Fruit fly (Drosophila melanogaster) whole organism, embryonic: ENCODE data around the gene Cyp4g15.

Source experiments
- Antp ChIP-seq: fragments of 200-800 bp; sonication (Bioruptor generic); optimal IDR thresholded peaks from 3 replicates; lab custom pipeline; 2016; ENCODE audit warnings: missing biosample characterization, missing genetic modification characterization
- BtbVII ChIP-seq: fragments of 200-800 bp; sonication (Bioruptor generic); optimal IDR thresholded peaks from 3 replicates; lab custom pipeline; 2017; ENCODE audit warnings: missing biosample characterization, mild to moderate bottlenecking, missing genetic modification characterization
- CG10267 ChIP-seq: fragments of 200-800 bp; sonication (Bioruptor generic); optimal IDR thresholded peaks from 2 replicates; lab custom pipeline; 2018; ENCODE audit warnings: missing biosample characterization, mild to moderate bottlenecking, missing genetic modification characterization, moderate library complexity
- CG10543 ChIP-seq: fragments of 200-800 bp; sonication (Bioruptor generic); optimal IDR thresholded peaks from 3 replicates; lab custom pipeline; 2017; ENCODE audit warnings: missing biosample characterization, mild to moderate bottlenecking, missing genetic modification characterization, moderate library complexity
- CG10654 ChIP-seq: fragments of 200-800 bp; sonication (Bioruptor generic); optimal IDR thresholded peaks from 2 replicates; lab custom pipeline; 2016; ENCODE audit warnings: missing biosample characterization, missing genetic modification characterization
- CG10959 ChIP-seq: fragments of 200-800 bp; sonication (Bioruptor generic); IDR thresholded peaks from 2 replicates; pipeline ENCODE4 v1.3.6; 2022; ENCODE audit warnings: missing biosample characterization, missing genetic modification characterization
- CG11085 ChIP-seq: fragments of 200-800 bp; sonication (Bioruptor generic); IDR thresholded peaks from 2 replicates; pipeline ENCODE4 v1.3.6; 2022; ENCODE audit warnings: missing biosample characterization, missing genetic modification characterization
- CG12104 ChIP-seq: fragments of 200-800 bp; sonication (Bioruptor generic); optimal IDR thresholded peaks from 3 replicates; lab custom pipeline; 2016; ENCODE audit warnings: missing biosample characterization, missing genetic modification characterization
- CG12942 ChIP-seq: fragments of 200-800 bp; sonication (Bioruptor generic); optimal IDR thresholded peaks from 3 replicates; lab custom pipeline; 2016; ENCODE audit warnings: missing biosample characterization, missing genetic modification characterization
- CG13775 ChIP-seq: fragments of 200-800 bp; sonication (Bioruptor generic); optimal IDR thresholded peaks from 3 replicates; lab custom pipeline; 2017; ENCODE audit warnings: missing biosample characterization, mild to moderate bottlenecking, missing genetic modification characterization
- CG17186 ChIP-seq: fragments of 200-800 bp; sonication (Bioruptor generic); optimal IDR thresholded peaks from 3 replicates; lab custom pipeline; 2017; ENCODE audit warnings: missing biosample characterization, missing genetic modification reagents, missing genetic modification characterization
- CG2202 ChIP-seq: fragments of 200-800 bp; sonication (Bioruptor generic); optimal IDR thresholded peaks from 2 replicates; lab custom pipeline; 2018; ENCODE audit warnings: missing biosample characterization, mild to moderate bottlenecking, missing genetic modification characterization
- CG4730 ChIP-seq: fragments of 200-800 bp; sonication (Bioruptor generic); IDR thresholded peaks from 2 replicates; pipeline ENCODE4 v1.3.6; 2022; ENCODE audit warnings: missing biosample characterization, missing genetic modification characterization
- CG8478 ChIP-seq: fragments of >200 bp; optimal IDR thresholded peaks from 2 replicates; lab custom pipeline; 2018
- CHES-1-like ChIP-seq: fragments of 200-800 bp; sonication (Bioruptor generic); optimal IDR thresholded peaks from 2 replicates; lab custom pipeline; 2016; ENCODE audit warnings: missing biosample characterization, missing genetic modification characterization
- Elba2 ChIP-seq: fragments of 200-800 bp; sonication (Bioruptor generic); optimal IDR thresholded peaks from 3 replicates; lab custom pipeline; 2016; ENCODE audit warnings: missing biosample characterization, missing genetic modification characterization
- HmgZ ChIP-seq: fragments of 200-800 bp; sonication (Bioruptor generic); optimal IDR thresholded peaks from 2 replicates; lab custom pipeline; 2018; ENCODE audit warnings: missing biosample characterization, mild to moderate bottlenecking, missing genetic modification characterization
- Jarid2 ChIP-seq: fragments of 200-800 bp; sonication (Bioruptor generic); optimal IDR thresholded peaks from 3 replicates; lab custom pipeline; 2017; ENCODE audit warnings: mild to moderate bottlenecking, missing biosample characterization, missing genetic modification reagents, missing genetic modification characterization
- Kr ChIP-seq: fragments of 200-800 bp; sonication (Bioruptor generic); optimal IDR thresholded peaks from 2 replicates; lab custom pipeline; 2017; ENCODE audit warnings: missing biosample characterization, mild to moderate bottlenecking, missing genetic modification characterization
- MBD-R2 ChIP-seq: fragments of 200-800 bp; sonication (Bioruptor generic); IDR thresholded peaks from 2 replicates; pipeline ENCODE4 v1.3.6; 2022; ENCODE audit warnings: missing biosample characterization, missing genetic modification characterization
- Mes4 ChIP-seq: fragments of 200-800 bp; sonication (Bioruptor generic); optimal IDR thresholded peaks from 2 replicates; lab custom pipeline; 2016; ENCODE audit warnings: missing biosample characterization, missing genetic modification characterization
- NC2β ChIP-seq: fragments of 200-800 bp; sonication (Bioruptor generic); optimal IDR thresholded peaks from 2 replicates; lab custom pipeline; 2016; ENCODE audit warnings: missing biosample characterization, missing genetic modification characterization
- Nf-YA ChIP-seq: fragments of 200-800 bp; sonication (Bioruptor generic); IDR thresholded peaks from 2 replicates; pipeline ENCODE4 v1.3.6; 2022; ENCODE audit warnings: missing biosample characterization, missing genetic modification characterization
- Poxn ChIP-seq: fragments of 200-800 bp; sonication (Bioruptor generic); IDR thresholded peaks from 2 replicates; pipeline ENCODE4 v1.3.6; 2022; ENCODE audit warnings: missing biosample characterization, missing genetic modification characterization
- Ravus ChIP-seq: fragments of 200-800 bp; sonication (Bioruptor generic); IDR thresholded peaks from 2 replicates; pipeline ENCODE4 v1.3.6; 2022; ENCODE audit warnings: missing biosample characterization, missing genetic modification characterization
- Rfx ChIP-seq: fragments of 200-800 bp; sonication (Bioruptor generic); IDR thresholded peaks from 2 replicates; pipeline ENCODE4 v1.3.6; 2022; ENCODE audit warnings: missing biosample characterization, missing genetic modification characterization
- Xbp1 ChIP-seq: fragments of 200-800 bp; sonication (Bioruptor generic); optimal IDR thresholded peaks from 3 replicates; lab custom pipeline; 2016; ENCODE audit warnings: missing biosample characterization, mild to moderate bottlenecking, missing genetic modification characterization
- YL-1 ChIP-seq: fragments of 200-800 bp; sonication (Bioruptor generic); optimal IDR thresholded peaks from 3 replicates; lab custom pipeline; 2017; ENCODE audit warnings: missing biosample characterization, mild to moderate bottlenecking, missing genetic modification characterization
- bcd ChIP-seq: fragments of 200-800 bp; sonication (Bioruptor generic); optimal IDR thresholded peaks from 2 replicates; lab custom pipeline; 2017; ENCODE audit warnings: missing biosample characterization, mild to moderate bottlenecking, missing genetic modification characterization
- crc ChIP-seq: fragments of 200-800 bp; sonication (Bioruptor generic); optimal IDR thresholded peaks from 2 replicates; lab custom pipeline; 2016; ENCODE audit warnings: missing biosample characterization, missing genetic modification characterization
- en ChIP-seq: fragments of 200-800 bp; sonication (Bioruptor generic); optimal IDR thresholded peaks from 2 replicates; lab custom pipeline; 2016; ENCODE audit warnings: missing biosample characterization, missing genetic modification characterization
- fd102C ChIP-seq: fragments of 200-800 bp; sonication (Bioruptor generic); optimal IDR thresholded peaks from 2 replicates; lab custom pipeline; 2018; ENCODE audit warnings: missing biosample characterization, mild to moderate bottlenecking, missing genetic modification characterization, moderate library complexity
- gsb ChIP-seq: fragments of 200-800 bp; sonication (Bioruptor generic); IDR thresholded peaks from 2 replicates; pipeline ENCODE4 v1.3.6; 2022; ENCODE audit warnings: missing biosample characterization, missing genetic modification characterization
- gsb-n ChIP-seq: fragments of 200-800 bp; sonication (Bioruptor generic); optimal IDR thresholded peaks from 3 replicates; lab custom pipeline; 2018; ENCODE audit warnings: missing biosample characterization, mild to moderate bottlenecking, missing genetic modification characterization
- jigr1 ChIP-seq: fragments of 200-800 bp; sonication (Bioruptor generic); IDR thresholded peaks from 3 replicates; pipeline ENCODE4 v1.3.6; 2022; ENCODE audit warnings: missing biosample characterization, missing genetic modification characterization
- maf-S ChIP-seq: fragments of 200-800 bp; sonication (Bioruptor generic); optimal IDR thresholded peaks from 2 replicates; lab custom pipeline; 2016; ENCODE audit warnings: missing biosample characterization, missing genetic modification characterization
- nom ChIP-seq: fragments of 200-800 bp; sonication (Bioruptor generic); optimal IDR thresholded peaks from 2 replicates; lab custom pipeline; 2017; ENCODE audit warnings: missing biosample characterization, missing genetic modification characterization, mild to moderate bottlenecking, moderate library complexity, missing genetic modification reagents
- pb ChIP-seq: fragments of 200-800 bp; sonication (Bioruptor generic); optimal IDR thresholded peaks from 3 replicates; lab custom pipeline; 2016; ENCODE audit warnings: missing biosample characterization, missing genetic modification characterization
- pfk ChIP-seq: fragments of 200-800 bp; sonication (Bioruptor generic); optimal IDR thresholded peaks from 2 replicates; lab custom pipeline; 2018; ENCODE audit warnings: missing biosample characterization, mild to moderate bottlenecking, missing genetic modification characterization, moderate library complexity
- pho ChIP-seq: fragments of 200-800 bp; sonication (Bioruptor generic); optimal IDR thresholded peaks from 2 replicates; lab custom pipeline; 2016; ENCODE audit warnings: missing biosample characterization, missing genetic modification characterization
- ranshi ChIP-seq: fragments of 200-800 bp; sonication (Bioruptor generic); IDR thresholded peaks from 2 replicates; pipeline ENCODE4 v1.3.6; 2022; ENCODE audit warnings: missing biosample characterization, missing genetic modification characterization
- sens-2 ChIP-seq: fragments of 200-800 bp; sonication (Bioruptor generic); IDR thresholded peaks from 2 replicates; pipeline ENCODE4 v1.3.6; 2022; ENCODE audit warnings: missing biosample characterization, missing genetic modification characterization
- sim ChIP-seq: fragments of 200-800 bp; sonication (Bioruptor generic); IDR thresholded peaks from 2 replicates; pipeline ENCODE4 v1.3.6; 2022; ENCODE audit warnings: missing biosample characterization, missing genetic modification characterization
- slou ChIP-seq: fragments of 200-800 bp; sonication (Bioruptor generic); optimal IDR thresholded peaks from 3 replicates; lab custom pipeline; 2016; ENCODE audit warnings: missing biosample characterization, missing genetic modification characterization
- so ChIP-seq: fragments of 200-800 bp; sonication (Bioruptor generic); IDR thresholded peaks from 3 replicates; pipeline ENCODE4 v1.3.6; 2022; ENCODE audit warnings: missing biosample characterization, missing genetic modification characterization
- sob ChIP-seq: fragments of 200-800 bp; sonication (Bioruptor generic); IDR thresholded peaks from 2 replicates; pipeline ENCODE4 v1.3.6; 2022; ENCODE audit warnings: missing biosample characterization, missing genetic modification characterization
- tap ChIP-seq: fragments of 200-800 bp; optimal IDR thresholded peaks from 3 replicates; lab custom pipeline; 2019; ENCODE audit warnings: missing biosample characterization, mild to moderate bottlenecking, missing genetic modification characterization, moderate library complexity
- trh ChIP-seq: fragments of 200-800 bp; sonication (Bioruptor generic); optimal IDR thresholded peaks from 2 replicates; lab custom pipeline; 2016; ENCODE audit warnings: missing biosample characterization, missing genetic modification characterization
- usp ChIP-seq: fragments of >200 bp; optimal IDR thresholded peaks from 2 replicates; lab custom pipeline; 2017; ENCODE audit warnings: missing biosample characterization, missing genetic modification characterization
- vnd ChIP-seq: fragments of 200-800 bp; sonication (Bioruptor generic); IDR thresholded peaks from 3 replicates; pipeline ENCODE4 v1.3.6; 2022; ENCODE audit warnings: missing biosample characterization, missing genetic modification characterization; ENCODE audit not compliant: partially characterized antibody
- wek ChIP-seq: fragments of 200-800 bp; sonication (Bioruptor generic); optimal IDR thresholded peaks from 3 replicates; lab custom pipeline; 2018; ENCODE audit warnings: missing biosample characterization, mild to moderate bottlenecking, missing genetic modification characterization, moderate library complexity

Cyp4g15 gene

DNA sequence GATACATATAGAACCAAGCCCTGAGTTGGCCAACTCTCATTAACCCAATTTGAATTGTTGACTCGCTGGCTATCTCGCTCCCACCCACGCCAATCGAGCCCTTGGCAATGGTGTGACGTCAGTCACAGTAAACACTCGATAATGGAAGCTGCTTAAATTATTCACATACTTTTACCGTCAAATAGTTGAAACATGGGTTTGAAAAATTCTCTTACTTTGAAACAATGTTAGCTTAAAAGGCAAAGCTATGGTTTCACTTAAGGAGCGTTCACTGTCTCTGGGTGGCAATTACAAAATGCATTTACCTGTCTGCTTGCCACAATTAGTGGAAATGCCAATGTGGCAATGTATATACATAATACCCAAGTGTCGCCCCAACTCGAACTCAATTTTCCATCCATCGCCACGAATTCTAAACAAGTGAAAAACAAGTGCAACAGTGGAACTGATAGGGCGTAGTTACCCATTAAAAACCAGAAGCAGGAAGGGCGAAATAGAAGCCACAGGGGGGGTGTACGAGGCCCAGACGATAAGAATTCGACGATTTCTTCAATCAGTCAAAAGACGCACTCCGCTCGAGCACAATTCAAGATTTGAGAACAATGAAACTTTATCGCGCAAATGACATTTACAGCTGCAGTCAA lies 27.3 kb upstream of the Cyp4g15 start (continued):
- peak; percentile 52; the same call in 1 of the 2 replicates for TF ChIP-seq sim (GFP tag; lab: Robert Waterston, UW)
- TF ChIP-seq tap (tag; lab: Kevin White, UChicago) = peak; percentile 90
- TF ChIP-seq CG12942 (GFP tag; lab: Kevin White, UChicago) = peak; percentile 84
- TF ChIP-seq YL-1 = peak; percentile 13
- peak; percentile 90 for TF ChIP-seq Antp
- TF ChIP-seq gsb-n (tag; lab: Kevin White, UChicago) = peak; percentile 68
- TF ChIP-seq usp (GFP tag; lab: Kevin White, UChicago) = no peak
- TF ChIP-seq CG11085 (GFP tag; lab: Robert Waterston, UW) = peak; percentile 81
- TF ChIP-seq jigr1 = peak; percentile 63; the same call in 2 of the 3 replicates
- peak; percentile 64 for TF ChIP-seq CG13775 (GFP tag; lab: Kevin White, UChicago)
- peak; percentile 76 for TF ChIP-seq Mes4 (GFP tag; lab: Kevin White, UChicago)
- TF ChIP-seq en (GFP tag; lab: Kevin White, UChicago) = peak; percentile 70
- peak; percentile 64 for TF ChIP-seq Ravus
- peak; percentile 80 for TF ChIP-seq CG4730
- peak; percentile 71 for TF ChIP-seq Nf-YA (GFP tag; lab: Robert Waterston, UW)
- TF ChIP-seq BtbVII (GFP tag; lab: Kevin White, UChicago) = peak; percentile 87
- TF ChIP-seq nom (GFP tag; lab: Kevin White, UChicago) = no peak
- TF ChIP-seq fd102C (GFP tag; lab: Kevin White, UChicago) = peak; percentile 50
- peak; percentile 74 for TF ChIP-seq wek
- no peak for TF ChIP-seq Kr (GFP tag; lab: Kevin White, UChicago)
- TF ChIP-seq CG2202 (tag; lab: Kevin White, UChicago) = peak; percentile 43
- TF ChIP-seq gsb = peak; percentile 77
- TF ChIP-seq MBD-R2 (GFP tag; lab: Robert Waterston, UW) = peak; percentile 61; the same call in 1 of the 2 replicates
- peak; percentile 70 for TF ChIP-seq maf-S (GFP tag; lab: Kevin White, UChicago)
- peak; percentile 27 for TF ChIP-seq slou (GFP tag; lab: Kevin White, UChicago)
- TF ChIP-seq HmgZ = peak; percentile 76
- peak; percentile 82 for TF ChIP-seq CG10543 (GFP tag; lab: Kevin White, UChicago)
- TF ChIP-seq pho (GFP tag; lab: Kevin White, UChicago) = peak; percentile 74
- TF ChIP-seq Xbp1 = peak; percentile 83
- no peak for TF ChIP-seq CG8478 (lab: Kevin White, UChicago)
- peak; percentile 73 for TF ChIP-seq NC2β (GFP tag; lab: Kevin White, UChicago)
- no peak for TF ChIP-seq vnd
- TF ChIP-seq CG10267 (tag; lab: Kevin White, UChicago) = peak; percentile 54
- peak; percentile 49; the same call in 1 of the 2 replicates for TF ChIP-seq Poxn (GFP tag; lab: Robert Waterston, UW)
- peak; percentile 88 for TF ChIP-seq pb (GFP tag; lab: Kevin White, UChicago)
- TF ChIP-seq CG10959 (GFP tag; lab: Robert Waterston, UW) = peak; percentile 62
- peak; percentile 85 for TF ChIP-seq sob (GFP tag; lab: Robert Waterston, UW)
- TF ChIP-seq so (GFP tag; lab: Robert Waterston, UW) = peak; percentile 92
- TF ChIP-seq Rfx (GFP tag; lab: Robert Waterston, UW) = peak; percentile 91
- peak; percentile 84 for TF ChIP-seq ranshi
- peak; percentile 83 for TF ChIP-seq bcd
- TF ChIP-seq pfk (GFP tag; lab: Kevin White, UChicago) = peak; percentile 25
- peak; percentile 51 for TF ChIP-seq trh (GFP tag; lab: Kevin White, UChicago)
- peak; percentile 70 for TF ChIP-seq CG12104
- TF ChIP-seq CG10654 (GFP tag; lab: Kevin White, UChicago) = peak; percentile 69
- peak; percentile 54; the same call in 1 of the 2 replicates for TF ChIP-seq sens-2 (GFP tag; lab: Robert Waterston, UW)
- TF ChIP-seq crc (GFP tag; lab: Kevin White, UChicago) = peak; percentile 60
- TF ChIP-seq CHES-1-like (GFP tag; lab: Kevin White, UChicago) = peak; percentile 86
- peak; percentile 44 for TF ChIP-seq Jarid2 (GFP tag; lab: Kevin White, UChicago)
- no peak for TF ChIP-seq CG17186 (GFP tag; lab: Kevin White, UChicago)
- peak; percentile 73 for TF ChIP-seq Elba2 (GFP tag; lab: Kevin White, UChicago)
